Fruit fly (Drosophila melanogaster) whole organism, embryonic: ENCODE data around the gene CG15024.

Source experiments
- Antp ChIP-seq: fragments of 200-800 bp; sonication (Bioruptor generic); optimal IDR thresholded peaks from 3 replicates; lab custom pipeline; 2016; ENCODE audit warnings: missing biosample characterization, missing genetic modification characterization
- Bteb2 ChIP-seq: fragments of 200-800 bp; sonication (Bioruptor generic); optimal IDR thresholded peaks from 2 replicates; lab custom pipeline; 2016; ENCODE audit warnings: missing biosample characterization, missing genetic modification characterization
- CG10543 ChIP-seq: fragments of 200-800 bp; sonication (Bioruptor generic); optimal IDR thresholded peaks from 3 replicates; lab custom pipeline; 2017; ENCODE audit warnings: missing biosample characterization, mild to moderate bottlenecking, missing genetic modification characterization, moderate library complexity
- CG11456 ChIP-seq: fragments of 200-800 bp; sonication (Bioruptor generic); IDR thresholded peaks from 3 replicates; pipeline ENCODE4 v1.3.6; 2022; ENCODE audit warnings: missing biosample characterization, missing genetic modification characterization
- CG11504 ChIP-seq: fragments of 200-800 bp; sonication (Bioruptor generic); optimal IDR thresholded peaks from 3 replicates; lab custom pipeline; 2019; ENCODE audit warnings: missing biosample characterization, mild to moderate bottlenecking, missing genetic modification characterization, moderate library complexity
- CG11723 ChIP-seq: fragments of 200-800 bp; sonication (Bioruptor generic); optimal IDR thresholded peaks from 2 replicates; lab custom pipeline; 2017; ENCODE audit warnings: missing biosample characterization, mild to moderate bottlenecking, missing genetic modification characterization
- CG13424 ChIP-seq: fragments of 200-800 bp; sonication (Bioruptor generic); optimal IDR thresholded peaks from 2 replicates; lab custom pipeline; 2019; ENCODE audit warnings: missing biosample characterization, mild to moderate bottlenecking, missing genetic modification characterization, moderate library complexity
- CG14667 ChIP-seq: fragments of 200-800 bp; sonication (Bioruptor generic); IDR thresholded peaks from 2 replicates; pipeline ENCODE4 v1.3.6; 2022; ENCODE audit warnings: missing biosample characterization, missing genetic modification characterization
- CG16779 ChIP-seq: fragments of 200-800 bp; sonication (Bioruptor generic); IDR thresholded peaks from 2 replicates; pipeline ENCODE4 v1.3.6; 2022; ENCODE audit warnings: missing biosample characterization, missing genetic modification characterization
- CG16815 ChIP-seq: fragments of 200-800 bp; sonication (Bioruptor generic); optimal IDR thresholded peaks from 3 replicates; lab custom pipeline; 2017; ENCODE audit warnings: missing biosample characterization, mild to moderate bottlenecking, missing genetic modification characterization
- CG17359 ChIP-seq: fragments of 200-800 bp; sonication (Bioruptor generic); optimal IDR thresholded peaks from 3 replicates; lab custom pipeline; 2018; ENCODE audit warnings: missing biosample characterization, mild to moderate bottlenecking, missing genetic modification characterization, moderate library complexity
- CG18011 ChIP-seq: fragments of 200-800 bp; sonication (Bioruptor generic); optimal IDR thresholded peaks from 2 replicates; lab custom pipeline; 2017; ENCODE audit warnings: missing biosample characterization, missing genetic modification characterization, mild to moderate bottlenecking, moderate library complexity, missing genotype
- CG30020 ChIP-seq: fragments of 200-800 bp; optimal IDR thresholded peaks from 2 replicates; lab custom pipeline; 2019; ENCODE audit warnings: missing biosample characterization, mild to moderate bottlenecking, missing genetic modification characterization, moderate library complexity
- CG31365 ChIP-seq: fragments of 200-800 bp; sonication (Bioruptor generic); optimal IDR thresholded peaks from 2 replicates; lab custom pipeline; 2018; ENCODE audit warnings: missing biosample characterization, mild to moderate bottlenecking, missing genetic modification characterization
- CG4424 ChIP-seq: fragments of 200-800 bp; sonication (Bioruptor generic); optimal IDR thresholded peaks from 3 replicates; lab custom pipeline; 2016; ENCODE audit warnings: missing biosample characterization, missing genetic modification characterization
- CG4854 ChIP-seq: fragments of 200-800 bp; sonication (Bioruptor generic); optimal IDR thresholded peaks from 2 replicates; lab custom pipeline; 2016; ENCODE audit warnings: missing biosample characterization, missing genetic modification characterization, inconsistent platforms
- CG7372 ChIP-seq: fragments of 200-800 bp; sonication (Bioruptor generic); IDR thresholded peaks from 2 replicates; pipeline ENCODE4 v1.3.6; 2022; ENCODE audit warnings: missing biosample characterization, missing genetic modification characterization
- CG7987 ChIP-seq: fragments of 200-800 bp; sonication (Bioruptor generic); optimal IDR thresholded peaks from 2 replicates; lab custom pipeline; 2018; ENCODE audit warnings: missing biosample characterization, mild to moderate bottlenecking, missing genetic modification characterization, moderate library complexity
- CG8290 ChIP-seq, 3 experiments: fragments of 200-800 bp; sonication (Bioruptor generic); optimal IDR thresholded peaks; 2 replicates each; lab custom pipeline; 2016 to 2019; ENCODE audit warnings: missing biosample characterization in 3 of 3, missing genetic modification characterization in 3 of 3, mild to moderate bottlenecking in 2 of 3, moderate library complexity in 1 of 3
- CG8388 ChIP-seq: fragments of 200-800 bp; sonication (Bioruptor generic); optimal IDR thresholded peaks from 2 replicates; lab custom pipeline; 2019; ENCODE audit warnings: missing biosample characterization, mild to moderate bottlenecking, missing genetic modification characterization, moderate library complexity
- CG8478 ChIP-seq: fragments of >200 bp; optimal IDR thresholded peaks from 2 replicates; lab custom pipeline; 2018
- CHES-1-like ChIP-seq: fragments of 200-800 bp; sonication (Bioruptor generic); optimal IDR thresholded peaks from 2 replicates; lab custom pipeline; 2016; ENCODE audit warnings: missing biosample characterization, missing genetic modification characterization
- Dfd ChIP-seq, 2 experiments: fragments of >200 bp; optimal IDR thresholded peaks; 2 replicates each; lab custom pipeline; 2017; ENCODE audit warnings: missing biosample characterization in 2 of 2, missing genetic modification characterization in 2 of 2
- Dip2 ChIP-seq: fragments of 200-800 bp; sonication (Bioruptor generic); IDR thresholded peaks from 2 replicates; pipeline ENCODE4 v1.3.6; 2022; ENCODE audit warnings: missing biosample characterization, missing genetic modification characterization
- Dll ChIP-seq: fragments of 200-800 bp; sonication (Bioruptor generic); IDR thresholded peaks from 4 replicates; pipeline ENCODE4 v1.3.6; 2022; ENCODE audit warnings: missing biosample characterization, missing genetic modification characterization; ENCODE audit not compliant: partially characterized antibody
- E2f2 ChIP-seq: fragments of 200-800 bp; sonication (Bioruptor generic); IDR thresholded peaks from 2 replicates; pipeline ENCODE4 v1.3.6; 2022; ENCODE audit warnings: missing biosample characterization, missing genetic modification characterization
- Hmr ChIP-seq: fragments of 200-800 bp; sonication (Bioruptor generic); optimal IDR thresholded peaks from 3 replicates; lab custom pipeline; 2017; ENCODE audit warnings: mild to moderate bottlenecking, missing biosample characterization, missing genetic modification reagents, missing genetic modification characterization
- Hsf ChIP-seq: fragments of 200-800 bp; sonication (Bioruptor generic); optimal IDR thresholded peaks from 3 replicates; lab custom pipeline; 2016; ENCODE audit warnings: missing biosample characterization, missing genetic modification characterization
- Mad ChIP-seq: fragments of 200-800 bp; sonication (Bioruptor generic); optimal IDR thresholded peaks from 2 replicates; lab custom pipeline; 2016; ENCODE audit warnings: missing biosample characterization, missing genetic modification characterization
- Oaz ChIP-seq: fragments of 200-800 bp; sonication (Bioruptor generic); IDR thresholded peaks from 2 replicates; pipeline ENCODE4 v1.3.6; 2022; ENCODE audit warnings: missing biosample characterization, missing genetic modification characterization
- Taf1 ChIP-seq: fragments of 200-800 bp; sonication (Bioruptor generic); IDR thresholded peaks from 2 replicates; pipeline ENCODE4 v1.3.6; 2022; ENCODE audit warnings: missing biosample characterization, missing genetic modification characterization
- ap ChIP-seq: fragments of 200-800 bp; sonication (Bioruptor generic); IDR thresholded peaks from 2 replicates; pipeline ENCODE4 v1.3.6; 2022; ENCODE audit warnings: missing biosample characterization, missing genetic modification characterization
- ato ChIP-seq: fragments of 200-800 bp; sonication (Bioruptor generic); IDR thresholded peaks from 2 replicates; pipeline ENCODE4 v1.3.6; 2022; ENCODE audit warnings: missing biosample characterization, missing genetic modification characterization; ENCODE audit not compliant: partially characterized antibody
- da ChIP-seq: fragments of 200-800 bp; sonication (Bioruptor generic); optimal IDR thresholded peaks from 2 replicates; lab custom pipeline; 2016; ENCODE audit warnings: missing biosample characterization, missing genetic modification characterization
- gsb ChIP-seq: fragments of 200-800 bp; sonication (Bioruptor generic); IDR thresholded peaks from 2 replicates; pipeline ENCODE4 v1.3.6; 2022; ENCODE audit warnings: missing biosample characterization, missing genetic modification characterization
- hth ChIP-seq: fragments of >200 bp; optimal IDR thresholded peaks from 2 replicates; lab custom pipeline; 2017; ENCODE audit warnings: inconsistent platforms
- klu ChIP-seq: fragments of 200-800 bp; sonication (Bioruptor generic); IDR thresholded peaks from 2 replicates; pipeline ENCODE4 v1.3.6; 2022; ENCODE audit warnings: missing biosample characterization, missing genetic modification characterization
- knrl ChIP-seq: fragments of 200-800 bp; sonication (Bioruptor generic); IDR thresholded peaks from 3 replicates; pipeline ENCODE4 v1.3.6; 2022; ENCODE audit warnings: missing biosample characterization, missing genetic modification characterization; ENCODE audit not compliant: partially characterized antibody
- lbe ChIP-seq: fragments of 200-800 bp; sonication (Bioruptor generic); optimal IDR thresholded peaks from 2 replicates; lab custom pipeline; 2016; ENCODE audit warnings: missing biosample characterization, mild to moderate bottlenecking, missing genetic modification characterization
- lov ChIP-seq, 2 experiments: fragments of 200-800 bp in 1 of 2; fragments of >200 bp in 1 of 2; sonication (Bioruptor generic) in 1 of 2; IDR thresholded peaks in 1 of 2; optimal IDR thresholded peaks in 1 of 2; 2 replicates in 1 of 2; 3 replicates in 1 of 2; pipeline versions ENCODE4 v1.3.6 to Lab custom; 2017 to 2022; ENCODE audit warnings: missing biosample characterization in 1 of 2, missing genetic modification characterization in 1 of 2
- luna ChIP-seq: fragments of 200-800 bp; sonication (Bioruptor generic); optimal IDR thresholded peaks from 2 replicates; lab custom pipeline; 2016; ENCODE audit warnings: missing biosample characterization, missing genetic modification characterization
- prd ChIP-seq, 3 experiments: fragments of >200 bp in 2 of 3; fragments of 200-800 bp in 1 of 3; sonication (Bioruptor generic) in 1 of 3; optimal IDR thresholded peaks in 2 of 3; IDR thresholded peaks in 1 of 3; 2 replicates in 2 of 3; 3 replicates in 1 of 3; pipeline versions ENCODE4 v1.3.6 to Lab custom; 2017 to 2022; ENCODE audit warnings: missing biosample characterization in 1 of 3, missing genetic modification characterization in 1 of 3
- sd ChIP-seq: fragments of 200-800 bp; sonication (Bioruptor generic); optimal IDR thresholded peaks from 3 replicates; lab custom pipeline; 2018; ENCODE audit warnings: missing biosample characterization, mild to moderate bottlenecking, missing genetic modification characterization, moderate library complexity
- sens ChIP-seq: fragments of 200-800 bp; sonication (Bioruptor generic); peaks from one replicate; lab custom pipeline; 2016; ENCODE audit warnings: missing biosample characterization, missing genetic modification characterization
- sens-2 ChIP-seq: fragments of 200-800 bp; sonication (Bioruptor generic); IDR thresholded peaks from 2 replicates; pipeline ENCODE4 v1.3.6; 2022; ENCODE audit warnings: missing biosample characterization, missing genetic modification characterization
- ssp ChIP-seq: fragments of 200-800 bp; sonication (Bioruptor generic); IDR thresholded peaks from 2 replicates; pipeline ENCODE4 v1.3.6; 2022; ENCODE audit warnings: missing biosample characterization, missing genetic modification characterization
- tgo ChIP-seq: fragments of 200-800 bp; sonication (Bioruptor generic); IDR thresholded peaks from 3 replicates; pipeline ENCODE4 v1.3.6; 2022; ENCODE audit warnings: missing biosample characterization, missing genetic modification characterization
- tna ChIP-seq: fragments of 200-800 bp; sonication (Bioruptor generic); IDR thresholded peaks from 2 replicates; pipeline ENCODE4 v1.3.6; 2022; ENCODE audit warnings: missing biosample characterization, missing genetic modification characterization; ENCODE audit not compliant: partially characterized antibody
- ttk ChIP-seq: fragments of 200-800 bp; sonication (Bioruptor generic); IDR thresholded peaks from 2 replicates; pipeline ENCODE4 v2.1.2; 2022; ENCODE audit warnings: missing biosample characterization, missing genetic modification characterization
- tup ChIP-seq: fragments of 200-800 bp; sonication (Bioruptor generic); optimal IDR thresholded peaks from 2 replicates; lab custom pipeline; 2016; ENCODE audit warnings: missing biosample characterization, mild to moderate bottlenecking, missing genetic modification characterization, moderate library complexity

The CG15024 gene

DNA sequence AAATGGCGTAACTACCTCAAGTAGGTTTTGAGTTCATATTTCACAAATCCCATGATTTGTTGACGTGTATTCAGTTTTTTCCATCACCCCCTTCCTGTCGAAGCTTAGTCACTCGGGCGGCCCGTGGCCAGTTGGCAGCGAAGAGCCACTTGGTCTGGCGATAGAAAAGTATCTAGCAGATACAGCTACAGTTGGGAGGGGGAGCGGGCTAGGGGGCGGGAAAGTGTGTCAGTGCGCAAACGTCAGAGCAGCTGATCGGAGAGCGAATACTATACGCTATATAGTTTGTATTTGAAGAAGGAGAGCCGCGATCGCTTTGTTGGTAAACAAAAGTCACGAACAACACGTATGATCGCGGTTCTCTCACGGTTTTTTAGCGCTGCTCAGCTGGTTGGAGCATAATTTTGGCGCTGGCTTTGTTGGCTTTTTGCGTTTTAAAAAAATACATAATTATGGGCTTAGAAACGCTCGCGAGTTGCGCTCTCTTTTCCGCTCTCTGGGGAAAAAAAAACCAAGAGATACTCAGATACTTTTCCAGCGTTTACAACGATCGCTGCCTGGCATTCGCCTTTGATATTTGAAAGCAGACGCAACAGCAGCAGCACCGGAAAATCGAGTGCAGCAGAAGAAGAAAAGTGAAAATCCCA is 49.7 kb downstream of the CG15024 start (continued):
- TF ChIP-seq CG10543 (peak; percentile 98), CG11723 (GFP tag; lab: Kevin White, UChicago) (no peak), CG4424 (GFP tag; lab: Kevin White, UChicago) (no peak), knrl (GFP tag; lab: Robert Waterston, UW) (no peak), lbe (no peak), sens (GFP tag; lab: Kevin White, UChicago) (peak; percentile 83), Dll (peak; percentile 40; the same call in 3 of the 4 replicates), tup (no peak), ato (GFP tag; lab: Robert Waterston, UW) (no peak), klu (GFP tag; lab: Robert Waterston, UW) (0 out of 2 replicates have a peak, but pooled peaks have one; percentile 7), CG31365 (tag; lab: Kevin White, UChicago) (no peak), sd (tag; lab: Kevin White, UChicago) (peak; percentile 69), Hsf (GFP tag; lab: Kevin White, UChicago) (no peak), Mad (GFP tag; lab: Kevin White, UChicago) (no peak), CG16779 (GFP tag; lab: Robert Waterston, UW) (no peak), tgo (GFP tag; lab: Robert Waterston, UW) (no peak), CG8388 (no peak), CG8478 (lab: Kevin White, UChicago) (no peak), lov (optimal IDR thresholded peaks at IDR 0.05; lab: Kevin White, UChicago) (no peak), lov (GFP tag; IDR thresholded peaks at IDR 0.05; lab: Robert Waterston, UW) (peak; percentile 10; the same call in 1 of the 3 replicates), Hmr (GFP tag; lab: Kevin White, UChicago) (no peak), Taf1 (GFP tag; lab: Robert Waterston, UW) (no peak), CG8290 (GFP tag; optimal IDR thresholded peaks at IDR 0.05; lab: Kevin White, UChicago) (no peak), CG8290 (tag; optimal IDR thresholded peaks at IDR 0.05; lab: Kevin White, UChicago) (peak in 1 of 2 experiments; percentile 88), E2f2 (GFP tag; lab: Robert Waterston, UW) (no peak), sens-2 (GFP tag; lab: Robert Waterston, UW) (no peak), CG11504 (tag; lab: Kevin White, UChicago) (no peak), CG17359 (no peak), hth (lab: Kevin White, UChicago) (no peak), ssp (GFP tag; lab: Robert Waterston, UW) (no peak), CG7987 (peak; percentile 99), CG18011 (GFP tag; lab: Kevin White, UChicago) (no peak), CG16815 (GFP tag; lab: Kevin White, UChicago) (no peak), CHES-1-like (GFP tag; lab: Kevin White, UChicago) (no peak), ttk (GFP tag; lab: Robert Waterston, UW) (no peak), Antp (GFP tag; lab: Kevin White, UChicago) (no peak), prd (optimal IDR thresholded peaks at IDR 0.05; lab: Kevin White, UChicago) (no peak), prd (GFP tag; IDR thresholded peaks at IDR 0.05; lab: Robert Waterston, UW) (no peak), Dfd (GFP tag; optimal IDR thresholded peaks at IDR 0.05; lab: Kevin White, UChicago) (no peak), Oaz (no peak), gsb (GFP tag; lab: Robert Waterston, UW) (no peak), CG13424 (tag; lab: Kevin White, UChicago) (no peak), da (GFP tag; lab: Kevin White, UChicago) (no peak), CG11456 (peak; percentile 66; the same call in 1 of the 3 replicates), luna (GFP tag; lab: Kevin White, UChicago) (no peak), CG7372 (no peak), ap (GFP tag; lab: Robert Waterston, UW) (no peak), CG30020 (no peak), CG4854 (GFP tag; lab: Kevin White, UChicago) (no peak), Bteb2 (GFP tag; lab: Kevin White, UChicago) (no peak), Dip2 (no peak), tna (GFP tag; lab: Robert Waterston, UW) (no peak; the same call in 1 of the 2 replicates), CG14667 (GFP tag; lab: Robert Waterston, UW) (no peak)
